Worm (Caenorhabditis elegans): ENCODE measurements around the gene F58G11.4.
A peak's percentile ranks its signal among the peaks of the same experiment; 100 is the strongest.

The F58G11.4 gene

ce11 chrV:13655202-13655764, 17.1 kb upstream of the F58G11.4 start (continued):
- TF ChIP-seq nhr-28 (tag; optimal IDR thresholded peaks at IDR 0.05) (no peak), ama-1 (optimal IDR thresholded peaks at IDR 0.05) (peak; percentile 28), efl-3 (GFP tag; optimal IDR thresholded peaks at IDR 0.05) (no peak), nhr-20 (tag; optimal IDR thresholded peaks at IDR 0.05) (peak; percentile 64), nhr-19 (GFP tag; conservative IDR thresholded peaks at IDR 0.05) (peak; percentile 50), ceh-82 (tag; optimal IDR thresholded peaks at IDR 0.05) (peak; percentile 20 to 59 (median 50)), nhr-47 (tag; optimal IDR thresholded peaks at IDR 0.05) (peak; percentile 66), ceh-88 (GFP tag; IDR thresholded peaks at IDR 0.05) (no peak), hlh-4 (tag; optimal IDR thresholded peaks at IDR 0.05) (no peak), nhr-12 (tag; optimal IDR thresholded peaks at IDR 0.05) (no peak), grh-1 (GFP tag; IDR thresholded peaks at IDR 0.05) (peak; percentile 28; the same call in 1 of the 2 replicates), elt-3 (tag; optimal IDR thresholded peaks at IDR 0.05) (no peak), pax-3 (tag; optimal IDR thresholded peaks at IDR 0.05) (peak; percentile 71), unc-62 (GFP tag; optimal IDR thresholded peaks at IDR 0.05) (no peak), hlh-17 (GFP tag; optimal IDR thresholded peaks at IDR 0.05; ENCODE audit: borderline replicate concordance) (no peak), F16B12.6 (tag; optimal IDR thresholded peaks at IDR 0.05) (no peak), nhr-237 (tag; optimal IDR thresholded peaks at IDR 0.05) (no peak), C16A3.4 (tag; optimal IDR thresholded peaks at IDR 0.05) (peak; percentile 43), skn-1 (tag; optimal IDR thresholded peaks at IDR 0.05) (peak; percentile 78), nhr-84 (tag; optimal IDR thresholded peaks at IDR 0.05) (no peak), C04F5.9 (tag; optimal IDR thresholded peaks at IDR 0.05) (no peak), zip-4 (GFP tag; optimal IDR thresholded peaks at IDR 0.05) (no peak), xbp-1 (tag; optimal IDR thresholded peaks at IDR 0.05) (peak; percentile 2), efl-1 (optimal IDR thresholded peaks at IDR 0.05) (peak; percentile 61 to 62), efl-1 (GFP tag; optimal IDR thresholded peaks at IDR 0.05 in 1 of 2) (peak; percentile 15 to 79), nhr-85 (tag) (peak; percentile 89), vab-15 (tag; optimal IDR thresholded peaks at IDR 0.05) (no peak), nhr-77 (tag; optimal IDR thresholded peaks at IDR 0.05) (no peak), lsy-2 (tag; optimal IDR thresholded peaks at IDR 0.05) (peak; percentile 52 to 83), nhr-71 (tag; optimal IDR thresholded peaks at IDR 0.05) (peak; percentile 82), jun-1 (tag; optimal IDR thresholded peaks at IDR 0.05) (peak; percentile 67), dpl-1 (GFP tag; optimal IDR thresholded peaks at IDR 0.05) (peak; percentile 42 to 51 (median 46)), unc-130 (tag; optimal IDR thresholded peaks at IDR 0.05) (no peak), ceh-90 (tag; optimal IDR thresholded peaks at IDR 0.05) (no peak), pqm-1 (tag; optimal IDR thresholded peaks at IDR 0.05) (no peak), fkh-4 (tag; optimal IDR thresholded peaks at IDR 0.05; ENCODE audit: borderline replicate concordance) (no peak), unc-98 (GFP tag; IDR thresholded peaks at IDR 0.05) (no peak), hpl-2 (GFP tag; optimal IDR thresholded peaks at IDR 0.05) (no peak), ces-1 (GFP tag; optimal IDR thresholded peaks at IDR 0.05) (no peak), unc-86 (tag; optimal IDR thresholded peaks at IDR 0.05) (peak; percentile 47), alr-1 (tag; optimal IDR thresholded peaks at IDR 0.05; ENCODE audit: borderline replicate concordance) (no peak), isw-1 (GFP tag; IDR thresholded peaks at IDR 0.05) (peak; percentile 29; the same call in 1 of the 2 replicates), lir-3 (tag; optimal IDR thresholded peaks at IDR 0.05; ENCODE audit: poor library complexity) (peak; percentile 52), sptf-1 (tag; optimal IDR thresholded peaks at IDR 0.05) (no peak), C34B4.2 (tag; optimal IDR thresholded peaks at IDR 0.05) (no peak), egl-13 (tag; optimal IDR thresholded peaks at IDR 0.05) (peak; percentile 34), snpc-4 (tag; optimal IDR thresholded peaks at IDR 0.05) (no peak), lin-35 (GFP tag; optimal IDR thresholded peaks at IDR 0.05) (peak in 1 of 2 experiments; percentile 61), dsc-1 (tag; optimal IDR thresholded peaks at IDR 0.05) (peak; percentile 16), mdl-1 (tag; optimal IDR thresholded peaks at IDR 0.05) (peak in 1 of 2 experiments; percentile 73), blmp-1 (tag; optimal IDR thresholded peaks at IDR 0.05) (peak; percentile 68), tlp-1 (tag; optimal IDR thresholded peaks at IDR 0.05) (no peak), aly-2 (tag; optimal IDR thresholded peaks at IDR 0.05) (no peak)
